Fruit fly (Drosophila melanogaster) whole organism, wandering third instar larva: ENCODE results near the gene Cpr62Ba.

Experiments used
- Abd-B ChIP-seq: fragments of >200 bp; optimal IDR thresholded peaks from 2 replicates; lab custom pipeline; 2017; ENCODE audit warnings: missing biosample characterization, missing genetic modification characterization
- CG32264 ChIP-seq: fragments of 200-800 bp; sonication (Bioruptor generic); optimal IDR thresholded peaks from 2 replicates; lab custom pipeline; 2016; ENCODE audit warnings: missing biosample characterization, missing genetic modification characterization
- CG9705 ChIP-seq: fragments of 200-800 bp; sonication (Bioruptor generic); optimal IDR thresholded peaks from 2 replicates; lab custom pipeline; 2018; ENCODE audit warnings: missing biosample characterization, mild to moderate bottlenecking, missing genetic modification characterization
- CrebA ChIP-seq: fragments of 200-800 bp; sonication (Bioruptor generic); optimal IDR thresholded peaks from 2 replicates; lab custom pipeline; 2016; ENCODE audit warnings: missing biosample characterization, mild to moderate bottlenecking, missing genetic modification characterization, borderline replicate concordance
- Dfd ChIP-seq: fragments of >200 bp; optimal IDR thresholded peaks from 2 replicates; lab custom pipeline; 2017; ENCODE audit warnings: missing biosample characterization, missing genetic modification characterization
- Dif ChIP-seq: fragments of 200-275, 200-300 bp; sonication (Bioruptor generic); optimal IDR thresholded peaks from 2 replicates; lab custom pipeline; 2018; ENCODE audit warnings: missing biosample characterization, missing genetic modification characterization; ENCODE audit not compliant: partially characterized antibody
- GATAd ChIP-seq: sonication (Bioruptor generic); optimal IDR thresholded peaks from 2 replicates; lab custom pipeline; 2016; ENCODE audit warnings: missing biosample characterization, missing genetic modification characterization
- HLH106 ChIP-seq: fragments of 200-800 bp; optimal IDR thresholded peaks from 3 replicates; lab custom pipeline; 2019; ENCODE audit warnings: missing biosample characterization, mild to moderate bottlenecking, missing genetic modification characterization, moderate library complexity
- Hnf4 ChIP-seq: fragments of 200-800 bp; sonication (Bioruptor generic); optimal IDR thresholded peaks from 2 replicates; lab custom pipeline; 2016; ENCODE audit warnings: missing biosample characterization, mild to moderate bottlenecking, missing genetic modification characterization
- Hr78 ChIP-seq: fragments of >200 bp; optimal IDR thresholded peaks from 2 replicates; lab custom pipeline; 2017; ENCODE audit warnings: missing biosample characterization, missing genetic modification characterization
- Hr83 ChIP-seq: fragments of 200-300 bp; sonication (Bioruptor generic); optimal IDR thresholded peaks from 2 replicates; lab custom pipeline; 2016; ENCODE audit warnings: missing biosample characterization, mild to moderate bottlenecking, missing genetic modification characterization, moderate library complexity; ENCODE audit not compliant: poor library complexity, severe bottlenecking
- Jra ChIP-seq: sonication (Bioruptor generic); optimal IDR thresholded peaks from 2 replicates; lab custom pipeline; 2016; ENCODE audit warnings: missing biosample characterization, missing genetic modification characterization
- Mio ChIP-seq: sonication (Bioruptor generic); optimal IDR thresholded peaks from 2 replicates; lab custom pipeline; 2016; ENCODE audit warnings: missing biosample characterization, missing genetic modification characterization
- Myc ChIP-seq: fragments of >200 bp; optimal IDR thresholded peaks from 2 replicates; lab custom pipeline; 2017
- N ChIP-seq: fragments of >200 bp; optimal IDR thresholded peaks from 2 replicates; lab custom pipeline; 2018; ENCODE audit warnings: missing biosample characterization, missing external identifiers, missing genetic modification characterization
- OdsH ChIP-seq: fragments of 200-800 bp; sonication (Bioruptor generic); optimal IDR thresholded peaks from 2 replicates; lab custom pipeline; 2016; ENCODE audit warnings: missing biosample characterization, mild to moderate bottlenecking, missing genetic modification characterization
- Rel ChIP-seq, 2 experiments: fragments of 200-800 bp; sonication (Bioruptor generic) in 1 of 2; optimal IDR thresholded peaks; 2 replicates in 1 of 2; 3 replicates in 1 of 2; lab custom pipeline; 2016 to 2019; ENCODE audit warnings: mild to moderate bottlenecking in 2 of 2, missing biosample characterization in 2 of 2, missing genetic modification characterization in 2 of 2, moderate library complexity in 1 of 2
- Sp1 ChIP-seq: fragments of 200-800 bp; sonication (Bioruptor generic); optimal IDR thresholded peaks from 3 replicates; lab custom pipeline; 2019; ENCODE audit warnings: missing biosample characterization, mild to moderate bottlenecking, missing genetic modification characterization, moderate library complexity
- br ChIP-seq: fragments of 200-800 bp; sonication (Bioruptor generic); optimal IDR thresholded peaks from 2 replicates; lab custom pipeline; 2016; ENCODE audit warnings: missing biosample characterization, missing genetic modification characterization
- brk ChIP-seq: fragments of 200-800 bp; sonication (Bioruptor generic); optimal IDR thresholded peaks from 2 replicates; lab custom pipeline; 2016; ENCODE audit warnings: missing biosample characterization, mild to moderate bottlenecking, missing genetic modification characterization
- dl ChIP-seq, 2 experiments: fragments of 175-275, 200-275 bp in 1 of 2; fragments of 200-275 bp in 1 of 2; sonication (Bioruptor generic); optimal IDR thresholded peaks; lab custom pipeline; 2018; ENCODE audit warnings: mild to moderate bottlenecking in 2 of 2, missing biosample characterization in 2 of 2, missing genetic modification characterization in 2 of 2, moderate library complexity in 2 of 2; ENCODE audit not compliant: partially characterized antibody in 2 of 2, insufficient read depth in 1 of 2
- dmrt93B ChIP-seq: fragments of 200-800 bp; sonication (Bioruptor generic); optimal IDR thresholded peaks from 2 replicates; lab custom pipeline; 2018; ENCODE audit warnings: missing biosample characterization, mild to moderate bottlenecking, missing genetic modification characterization
- dsf ChIP-seq: sonication (Bioruptor generic); optimal IDR thresholded peaks from 2 replicates; lab custom pipeline; 2016; ENCODE audit warnings: missing biosample characterization, missing genetic modification characterization, borderline replicate concordance
- ey ChIP-seq: fragments of 200-800 bp; sonication (Bioruptor generic); optimal IDR thresholded peaks from 2 replicates; lab custom pipeline; 2016; ENCODE audit warnings: missing biosample characterization, missing genetic modification characterization
- foxo ChIP-seq, 2 experiments: fragments of 200-800 bp; sonication (Bioruptor generic); optimal IDR thresholded peaks; 2 replicates in 1 of 2; 3 replicates in 1 of 2; lab custom pipeline; 2016 to 2017; ENCODE audit warnings: missing biosample characterization in 2 of 2, missing genetic modification characterization in 2 of 2
- fru ChIP-seq: fragments of 200-800 bp; sonication (Bioruptor generic); optimal IDR thresholded peaks from 3 replicates; lab custom pipeline; 2016; ENCODE audit warnings: missing biosample characterization, mild to moderate bottlenecking, missing genetic modification characterization
- h ChIP-seq: fragments of 200-800 bp; sonication (Bioruptor generic); optimal IDR thresholded peaks from 3 replicates; lab custom pipeline; 2016; ENCODE audit warnings: missing biosample characterization, mild to moderate bottlenecking, missing genetic modification characterization
- pan ChIP-seq: fragments of >200 bp; optimal IDR thresholded peaks from 2 replicates; lab custom pipeline; 2017
- rgr ChIP-seq: fragments of 200-800 bp; sonication (Bioruptor generic); optimal IDR thresholded peaks from 3 replicates; lab custom pipeline; 2016; ENCODE audit warnings: missing biosample characterization, mild to moderate bottlenecking, missing genetic modification characterization
- sv ChIP-seq: fragments of 200-800 bp; sonication (Bioruptor generic); optimal IDR thresholded peaks from 3 replicates; lab custom pipeline; 2016; ENCODE audit warnings: missing biosample characterization, missing genetic modification characterization
- woc ChIP-seq: sonication (Bioruptor generic); optimal IDR thresholded peaks from 2 replicates; lab custom pipeline; 2016; ENCODE audit warnings: missing biosample characterization, mild to moderate bottlenecking, missing genetic modification characterization

Cpr62Ba gene

dm6 chr3L:1835064-1835463, 3.5 kb upstream of the Cpr62Ba start, which contains the start of gene Cpr62Bb:
Gene Cpr62Bb (minus strand): TSS chr3L:1835164.
- TF ChIP-seq dmrt93B (GFP tag; lab: Kevin White, UChicago): no peak
- TF ChIP-seq HLH106 (tag; lab: Kevin White, UChicago): no peak
- no peak for TF ChIP-seq CG9705 (GFP tag; lab: Kevin White, UChicago)
- TF ChIP-seq Sp1 (GFP tag; lab: Kevin White, UChicago): no peak
- TF ChIP-seq CG32264 (GFP tag; lab: Kevin White, UChicago): no peak
- no peak for TF ChIP-seq Myc
- no peak for TF ChIP-seq h (GFP tag; lab: Kevin White, UChicago)
- TF ChIP-seq brk (GFP tag; lab: Kevin White, UChicago): no peak
- no peak for TF ChIP-seq dl (GFP tag; optimal IDR thresholded peaks at IDR 0.05; lab: Kevin White, UChicago; ENCODE audit: insufficient read depth in 1 of 2, partially characterized antibody in 2 of 2)
- TF ChIP-seq CrebA (GFP tag; lab: Kevin White, UChicago): no peak
- no peak for TF ChIP-seq Jra (GFP tag; lab: Kevin White, UChicago)
- TF ChIP-seq Abd-B (GFP tag; lab: Kevin White, UChicago): no peak
- TF ChIP-seq Dfd (GFP tag; lab: Kevin White, UChicago): no peak
- TF ChIP-seq fru (GFP tag; lab: Kevin White, UChicago): no peak
- TF ChIP-seq OdsH (GFP tag; lab: Kevin White, UChicago): no peak
- no peak for TF ChIP-seq sv
- TF ChIP-seq pan (lab: Kevin White, UChicago): no peak
- no peak for TF ChIP-seq rgr (GFP tag; lab: Kevin White, UChicago)
- TF ChIP-seq N (GFP tag; lab: Kevin White, UChicago): no peak
- TF ChIP-seq Hr78 (GFP tag; lab: Kevin White, UChicago): no peak

- TF ChIP-seq rgr (GFP tag; lab: Kevin White, UChicago) (peak; percentile 53), Myc (no peak), OdsH (GFP tag; lab: Kevin White, UChicago) (peak; percentile 57), ey (peak; percentile 55), fru (GFP tag; lab: Kevin White, UChicago) (peak; percentile 69), Abd-B (GFP tag; lab: Kevin White, UChicago) (no peak), h (GFP tag; lab: Kevin White, UChicago) (peak; percentile 59), Sp1 (GFP tag; lab: Kevin White, UChicago) (peak; percentile 51), br (GFP tag; lab: Kevin White, UChicago) (peak; percentile 41), woc (GFP tag; lab: Kevin White, UChicago) (peak; percentile 23), foxo (GFP tag; optimal IDR thresholded peaks at IDR 0.05; lab: Kevin White, UChicago) (peak in 1 of 2 experiments; percentile 69), HLH106 (tag; lab: Kevin White, UChicago) (peak; percentile 62), Hnf4 (GFP tag; lab: Kevin White, UChicago) (peak; percentile 40), Dif (GFP tag; lab: Kevin White, UChicago) (no peak)
Observed at dm6 chr3L:1829539-1829938, 2.0 kb downstream of the Cpr62Ba start.

- TF ChIP-seq woc (GFP tag; lab: Kevin White, UChicago) (no peak), Rel (GFP tag; optimal IDR thresholded peaks at IDR 0.05; lab: Kevin White, UChicago) (peak; percentile 6), Rel (tag; optimal IDR thresholded peaks at IDR 0.05; lab: Kevin White, UChicago) (no peak), Jra (GFP tag; lab: Kevin White, UChicago) (no peak)
Observed at dm6 chr3L:1827809-1828371, 3.7 kb downstream of the Cpr62Ba start.

dm6 chr3L:1822365-1822764, 9.2 kb downstream of the Cpr62Ba start:
- TF ChIP-seq Jra (GFP tag; lab: Kevin White, UChicago): no peak
- TF ChIP-seq woc (GFP tag; lab: Kevin White, UChicago): no peak
- no peak for TF ChIP-seq Mio (GFP tag; lab: Kevin White, UChicago)
- TF ChIP-seq Myc: no peak
- TF ChIP-seq h (GFP tag; lab: Kevin White, UChicago): no peak
- no peak for TF ChIP-seq foxo (GFP tag; optimal IDR thresholded peaks at IDR 0.05; lab: Kevin White, UChicago)
- TF ChIP-seq N (GFP tag; lab: Kevin White, UChicago): no peak
- no peak for TF ChIP-seq dmrt93B (GFP tag; lab: Kevin White, UChicago)
- TF ChIP-seq, all 38 proteins: peak for 0

dm6 chr3L:1821140-1821539, 10.4 kb downstream of the Cpr62Ba start:
- TF ChIP-seq Hr83: no peak
- TF ChIP-seq Hr78 (GFP tag; lab: Kevin White, UChicago): no peak
- no peak for TF ChIP-seq rgr (GFP tag; lab: Kevin White, UChicago)
- no peak for TF ChIP-seq GATAd (GFP tag; lab: Kevin White, UChicago)
- no peak for TF ChIP-seq Dif (GFP tag; lab: Kevin White, UChicago)
- TF ChIP-seq Myc: no peak
- TF ChIP-seq N (GFP tag; lab: Kevin White, UChicago): no peak
- TF ChIP-seq pan (lab: Kevin White, UChicago): no peak
- TF ChIP-seq fru (GFP tag; lab: Kevin White, UChicago): no peak
- TF ChIP-seq h (GFP tag; lab: Kevin White, UChicago): no peak
- no peak for TF ChIP-seq dsf (GFP tag; lab: Kevin White, UChicago)
- TF ChIP-seq, all 38 proteins: peak for 0
